Fruit fly (Drosophila melanogaster): ENCODE measurements around the gene sim.

DNA sequence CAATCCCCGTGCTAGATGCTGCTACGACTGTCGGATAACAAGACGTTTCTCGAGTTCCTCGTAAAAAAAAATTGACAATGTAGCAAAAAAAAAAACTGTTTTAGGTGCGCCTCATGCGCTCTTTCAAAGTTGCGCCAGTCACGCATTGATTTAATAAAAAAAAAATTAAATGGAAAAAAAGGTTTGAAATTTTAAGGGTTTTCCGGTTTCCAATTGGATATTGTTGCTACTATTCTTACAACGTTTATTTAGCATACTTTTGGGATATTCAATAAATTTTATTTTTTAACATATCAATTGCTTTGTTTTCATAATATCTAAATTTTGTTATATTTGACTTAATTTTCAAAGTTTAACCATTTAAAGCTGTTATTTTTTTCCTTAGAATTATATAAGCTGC lies 1.0 kb upstream of the sim start:
- TF ChIP-seq fru (optimal IDR thresholded peaks at IDR 0.05) (no peak), CG14860 (GFP tag; IDR thresholded peaks at IDR 0.05; ENCODE audit: partially characterized antibody) (no peak), CG12744 (GFP tag; optimal IDR thresholded peaks at IDR 0.05) (no peak), CG1647 (GFP tag; optimal IDR thresholded peaks at IDR 0.05) (no peak), CG8765 (GFP tag; IDR thresholded peaks at IDR 0.05) (no peak), bcd (GFP tag; optimal IDR thresholded peaks at IDR 0.05) (no peak), CG8944 (GFP tag; optimal IDR thresholded peaks at IDR 0.05) (no peak), ham (GFP tag; IDR thresholded peaks at IDR 0.05) (no peak), NFAT (GFP tag; IDR thresholded peaks at IDR 0.05) (no peak)

Data from whole organism, embryonic.